Worm (Caenorhabditis elegans) whole organism, mixed stage, embryonic: ENCODE data around the gene swt-7.

ENCODE experiments used
- M03D4.4 ChIP-seq: sonication (generic microtip); optimal IDR thresholded peaks from 2 replicates; lab custom pipeline; 2017; ENCODE audit warnings: mild to moderate bottlenecking, missing genetic modification characterization, missing compliant biosample characterization
- bed-3 ChIP-seq: fragments of 200-800 bp; sonication (Bioruptor generic); optimal IDR thresholded peaks from 3 replicates; lab custom pipeline; 2018; ENCODE audit warnings: mild to moderate bottlenecking, missing genetic modification characterization, moderate library complexity, missing compliant biosample characterization
- blmp-1 ChIP-seq: fragments of 150-350 bp; optimal IDR thresholded peaks from 2 replicates; lab custom pipeline; 2014; ENCODE audit warnings: missing biosample characterization, missing genetic modification characterization
- ceh-39 ChIP-seq: fragments of 150-350 bp; optimal IDR thresholded peaks from 2 replicates; lab custom pipeline; 2014; ENCODE audit warnings: missing biosample characterization, missing genetic modification characterization
- ceh-43 ChIP-seq: fragments of 200-800 bp; sonication (Bioruptor generic); optimal IDR thresholded peaks from 2 replicates; lab custom pipeline; 2018; ENCODE audit warnings: mild to moderate bottlenecking, missing genetic modification characterization, moderate library complexity, missing compliant biosample characterization
- ceh-83 ChIP-seq: fragments of 200-800 bp; sonication (Bioruptor generic); optimal IDR thresholded peaks from 2 replicates; lab custom pipeline; 2018; ENCODE audit warnings: mild to moderate bottlenecking, missing genetic modification characterization, missing compliant biosample characterization
- cnd-1 ChIP-seq: fragments of 200-800 bp; sonication (Bioruptor generic); optimal IDR thresholded peaks from 2 replicates; lab custom pipeline; 2018; ENCODE audit warnings: mild to moderate bottlenecking, missing genetic modification characterization, missing compliant biosample characterization
- drap-1 ChIP-seq: fragments of 200-800 bp; sonication (Bioruptor generic); optimal IDR thresholded peaks from 3 replicates; lab custom pipeline; 2018; ENCODE audit warnings: mild to moderate bottlenecking, missing genetic modification characterization, missing compliant biosample characterization
- elt-1 ChIP-seq: sonication (generic microtip); optimal IDR thresholded peaks from 2 replicates; lab custom pipeline; 2017; ENCODE audit warnings: missing genetic modification characterization, mild to moderate bottlenecking, missing compliant biosample characterization, antibody characterized with exemption, moderate library complexity, borderline replicate concordance; ENCODE audit not compliant: insufficient read depth
- elt-3 ChIP-seq: fragments of 150-350 bp; optimal IDR thresholded peaks from 2 replicates; lab custom pipeline; 2014; ENCODE audit warnings: missing biosample characterization, missing genetic modification characterization
- flh-1 ChIP-seq: fragments of 200-800 bp; sonication (Bioruptor generic); optimal IDR thresholded peaks from 2 replicates; lab custom pipeline; 2018; ENCODE audit warnings: mild to moderate bottlenecking, missing genetic modification characterization, moderate library complexity, missing compliant biosample characterization
- ham-2 ChIP-seq: fragments of 200-800 bp; sonication (Bioruptor generic); optimal IDR thresholded peaks from 2 replicates; lab custom pipeline; 2018; ENCODE audit warnings: mild to moderate bottlenecking, missing genetic modification characterization, missing compliant biosample characterization
- hlh-1 ChIP-seq: fragments of 150-350 bp; optimal IDR thresholded peaks from 2 replicates; lab custom pipeline; 2014; ENCODE audit warnings: missing biosample characterization, missing genetic modification reagents, missing genetic modification characterization
- lin-32 ChIP-seq: fragments of 200-800 bp; sonication (Bioruptor generic); optimal IDR thresholded peaks from 2 replicates; lab custom pipeline; 2018; ENCODE audit warnings: mild to moderate bottlenecking, missing genetic modification characterization, missing compliant biosample characterization
- lsy-2 ChIP-seq: fragments of 150-350 bp; optimal IDR thresholded peaks from 2 replicates; lab custom pipeline; 2014; ENCODE audit warnings: missing biosample characterization, missing genetic modification characterization
- mab-5 ChIP-seq: fragments of 150-350 bp; optimal IDR thresholded peaks from 2 replicates; lab custom pipeline; 2014; ENCODE audit warnings: missing biosample characterization, missing genetic modification characterization
- mep-1 ChIP-seq: fragments of 150-350 bp; optimal IDR thresholded peaks from 2 replicates; lab custom pipeline; 2017; ENCODE audit warnings: missing biosample characterization, missing genetic modification reagents, missing genetic modification characterization, inconsistent platforms
- mls-2 ChIP-seq: sonication (generic microtip); optimal IDR thresholded peaks from 2 replicates; lab custom pipeline; 2016; ENCODE audit warnings: mild to moderate bottlenecking, missing genetic modification characterization, moderate library complexity, missing compliant biosample characterization
- nhr-76 ChIP-seq: sonication (generic microtip); optimal IDR thresholded peaks from 2 replicates; lab custom pipeline; 2017; ENCODE audit warnings: missing biosample characterization, missing genetic modification characterization
- pha-4 ChIP-seq: fragments of 150-350 bp; optimal IDR thresholded peaks from 2 replicates; lab custom pipeline; 2018; ENCODE audit warnings: missing biosample characterization, missing genetic modification reagents, missing genetic modification characterization
- sem-2 ChIP-seq: fragments of 200-800 bp; sonication (Bioruptor generic); optimal IDR thresholded peaks from 2 replicates; lab custom pipeline; 2018; ENCODE audit warnings: mild to moderate bottlenecking, missing genetic modification characterization, missing compliant biosample characterization
- snpc-4 ChIP-seq: fragments of 150-350 bp; optimal IDR thresholded peaks from 2 replicates; lab custom pipeline; 2014; ENCODE audit warnings: missing biosample characterization, missing genetic modification characterization
- sptf-1 ChIP-seq: sonication (generic microtip); optimal IDR thresholded peaks from 2 replicates; lab custom pipeline; 2017; ENCODE audit warnings: mild to moderate bottlenecking, missing genetic modification characterization, moderate library complexity, missing compliant biosample characterization
- tbx-8 ChIP-seq: fragments of 200-800 bp; sonication (Bioruptor generic); optimal IDR thresholded peaks from 2 replicates; lab custom pipeline; 2018; ENCODE audit warnings: mild to moderate bottlenecking, missing genetic modification characterization, moderate library complexity, missing compliant biosample characterization
- unc-120 ChIP-seq: sonication (generic microtip); optimal IDR thresholded peaks from 2 replicates; lab custom pipeline; 2017; ENCODE audit warnings: missing genetic modification characterization, missing compliant biosample characterization; ENCODE audit not compliant: poor library complexity, severe bottlenecking
- unc-62 ChIP-seq: fragments of 150-350 bp; optimal IDR thresholded peaks from 2 replicates; lab custom pipeline; 2014; ENCODE audit warnings: missing biosample characterization, missing genetic modification reagents, missing genetic modification characterization
- zip-8 ChIP-seq: fragments of 150-350 bp; optimal IDR thresholded peaks from 2 replicates; lab custom pipeline; 2014; ENCODE audit warnings: missing biosample characterization, missing genetic modification characterization
- ztf-11 ChIP-seq: fragments of 150-350 bp; optimal IDR thresholded peaks from 2 replicates; lab custom pipeline; 2014; ENCODE audit warnings: missing biosample characterization, missing genetic modification characterization

Gene swt-7

DNA sequence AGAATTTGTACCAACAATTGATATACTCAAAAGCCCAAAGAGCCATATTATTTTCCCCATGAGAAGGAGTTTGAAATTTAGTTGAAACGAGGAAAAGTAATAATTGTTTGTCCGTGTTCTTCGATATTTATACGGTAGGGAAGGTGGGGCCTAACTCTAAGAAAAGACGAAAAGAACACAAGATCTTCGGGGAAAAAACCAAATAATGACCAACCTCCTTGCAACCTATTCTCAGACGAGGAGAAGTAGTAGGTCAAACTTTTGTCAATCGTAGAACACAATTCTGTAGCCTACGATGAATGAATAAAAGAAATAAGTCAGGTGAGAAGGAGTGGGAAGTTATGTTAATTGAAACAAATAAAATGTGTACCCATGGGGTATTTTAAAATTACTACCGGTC, 43.5 kb downstream of the swt-7 start, which contains the start of gene ncx-8:
Gene ncx-8, minus strand, starts transcription at position 101 of the 400 bp plus-strand sequence.
- TF ChIP-seq ceh-43 (GFP tag; lab: Kevin White, UChicago) (no peak), zip-8 (tag; lab: Kevin White, UChicago) (no peak), elt-3 (tag; lab: Kevin White, UChicago) (no peak), bed-3 (GFP tag; lab: Kevin White, UChicago) (no peak), snpc-4 (tag; lab: Kevin White, UChicago) (no peak)

DNA sequence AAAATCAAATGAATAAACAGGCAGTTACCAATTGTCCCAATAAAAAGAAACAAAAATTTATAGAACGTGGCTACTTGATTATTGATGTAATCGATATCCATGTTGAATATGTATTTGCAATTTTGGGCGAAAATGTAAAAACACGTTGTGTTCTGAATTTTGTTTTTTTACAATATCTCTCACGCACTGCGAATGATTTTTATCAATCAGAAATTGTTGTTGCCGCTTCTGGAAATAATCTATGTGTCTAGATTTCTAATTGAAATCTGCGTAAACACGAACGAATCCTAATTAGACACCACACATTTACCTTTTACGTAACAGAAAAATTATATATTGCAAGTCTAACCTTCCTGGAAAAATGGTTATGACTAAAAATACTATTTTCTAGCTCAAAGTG, 47.5 kb downstream of the swt-7 start, which contains the start of gene srsx-13:
Gene srsx-13, minus strand, starts transcription at position 101 of the 400 bp plus-strand sequence.
- TF ChIP-seq lin-32 (GFP tag; lab: Kevin White, UChicago) (no peak), nhr-76 (tag; lab: Kevin White, UChicago) (no peak), mls-2 (tag; lab: Kevin White, UChicago) (no peak), ztf-11 (tag; lab: Kevin White, UChicago) (no peak), cnd-1 (tag; lab: Kevin White, UChicago) (no peak)

DNA sequence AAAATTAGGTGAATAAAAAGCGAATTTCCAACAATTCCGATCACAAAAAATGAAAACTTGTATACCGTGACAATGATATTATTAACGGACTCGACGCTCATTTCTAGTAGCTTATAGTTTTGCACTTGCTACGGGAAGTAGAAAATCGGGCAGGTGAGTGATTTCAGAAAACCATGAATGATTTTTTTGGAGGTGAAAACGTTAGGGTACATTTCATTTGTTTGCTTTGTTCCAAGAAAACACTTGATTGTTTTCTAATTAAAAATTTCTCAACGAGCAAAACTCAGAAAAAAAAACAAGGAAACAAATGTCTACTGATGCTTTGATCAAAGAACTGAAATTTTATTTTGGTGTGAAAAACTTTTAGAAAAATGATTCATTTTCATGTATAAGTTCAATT, 49.7 kb downstream of the swt-7 start, which contains the start of gene srsx-12:
Gene srsx-12, minus strand, starts transcription at position 101 of the 400 bp plus-strand sequence.
- no peak for TF ChIP-seq flh-1
- TF ChIP-seq sem-2 (GFP tag; lab: Kevin White, UChicago), result no peak
- no peak for TF ChIP-seq hlh-1 (tag; lab: Kevin White, UChicago)
- no peak for TF ChIP-seq unc-62 (GFP tag; lab: Kevin White, UChicago)
- TF ChIP-seq unc-120 (tag; lab: Kevin White, UChicago), result no peak
- TF ChIP-seq ceh-83 (GFP tag; lab: Kevin White, UChicago), result no peak

DNA sequence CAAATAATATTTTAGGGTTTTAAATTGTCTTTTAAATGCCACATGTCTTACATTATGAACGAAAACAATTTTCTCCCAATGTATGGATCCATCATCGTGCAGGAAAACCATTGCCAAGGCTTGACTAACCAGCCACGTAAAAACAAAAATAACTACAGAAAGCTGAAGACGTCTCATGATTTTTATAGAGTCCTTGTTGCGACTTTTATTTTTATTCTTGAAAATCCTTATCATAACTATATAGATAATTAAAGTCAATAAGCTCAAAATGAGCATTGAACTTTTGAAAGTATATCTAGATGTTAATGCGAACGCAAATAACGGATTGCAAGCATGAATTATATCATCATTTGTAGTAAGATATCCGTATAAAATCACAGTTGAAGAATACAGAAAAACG, 50.5 kb downstream of the swt-7 start:
- TF ChIP-seq ztf-11 (tag; lab: Kevin White, UChicago), result no peak
- no peak for TF ChIP-seq M03D4.4 (tag; lab: Kevin White, UChicago)
- no peak for TF ChIP-seq lsy-2
- TF ChIP-seq blmp-1 (tag; lab: Kevin White, UChicago), result no peak
- no peak for TF ChIP-seq unc-120 (tag; lab: Kevin White, UChicago)
- TF ChIP-seq flh-1, result no peak
- TF ChIP-seq ham-2 (GFP tag; lab: Kevin White, UChicago), result no peak
- no peak for TF ChIP-seq nhr-76 (tag; lab: Kevin White, UChicago)
- TF ChIP-seq mab-5 (tag; lab: Kevin White, UChicago), result no peak
- TF ChIP-seq mep-1 (tag; lab: Kevin White, UChicago), result no peak
- TF ChIP-seq unc-62 (GFP tag; lab: Kevin White, UChicago), result no peak
- no peak for TF ChIP-seq hlh-1 (tag; lab: Kevin White, UChicago)
- no peak for TF ChIP-seq elt-1 (tag; lab: Kevin White, UChicago)
- TF ChIP-seq ceh-43 (GFP tag; lab: Kevin White, UChicago), result no peak
- no peak for TF ChIP-seq pha-4 (tag; lab: Kevin White, UChicago)
- TF ChIP-seq drap-1 (GFP tag; lab: Kevin White, UChicago), result no peak
- no peak for TF ChIP-seq bed-3 (GFP tag; lab: Kevin White, UChicago)
- no peak for TF ChIP-seq ceh-39 (tag; lab: Kevin White, UChicago)
- TF ChIP-seq tbx-8 (GFP tag; lab: Kevin White, UChicago), result no peak
- no peak for TF ChIP-seq sptf-1 (tag; lab: Kevin White, UChicago)
